Fruit fly (Drosophila melanogaster) whole organism, embryonic: ENCODE data around the gene CG31191.

ENCODE experiments used
- Ada2b ChIP-seq: fragments of 200-800 bp; sonication (Bioruptor generic); IDR thresholded peaks from 2 replicates; pipeline ENCODE4 v1.3.6; 2022; ENCODE audit warnings: missing biosample characterization, missing genetic modification characterization
- C15 ChIP-seq: fragments of 200-800 bp; sonication (Bioruptor generic); IDR thresholded peaks from 3 replicates; pipeline ENCODE4 v1.3.6; 2022; ENCODE audit warnings: missing biosample characterization, missing genetic modification characterization
- CG10543 ChIP-seq: fragments of 200-800 bp; sonication (Bioruptor generic); optimal IDR thresholded peaks from 3 replicates; lab custom pipeline; 2017; ENCODE audit warnings: missing biosample characterization, mild to moderate bottlenecking, missing genetic modification characterization, moderate library complexity
- CG12299 ChIP-seq: fragments of 200-800 bp; sonication (Bioruptor generic); optimal IDR thresholded peaks from 2 replicates; lab custom pipeline; 2018; ENCODE audit warnings: missing biosample characterization, mild to moderate bottlenecking, missing genetic modification characterization
- CG14050 ChIP-seq: fragments of 200-800 bp; sonication (Bioruptor generic); IDR thresholded peaks from 3 replicates; pipeline ENCODE4 v1.3.6; 2022; ENCODE audit warnings: missing biosample characterization, missing genetic modification characterization
- CG15011 ChIP-seq: fragments of 200-800 bp; sonication (Bioruptor generic); optimal IDR thresholded peaks from 3 replicates; lab custom pipeline; 2018; ENCODE audit warnings: missing biosample characterization, mild to moderate bottlenecking, missing genetic modification characterization
- CG15073 ChIP-seq: fragments of 200-800 bp; sonication (Bioruptor generic); optimal IDR thresholded peaks from 2 replicates; lab custom pipeline; 2016; ENCODE audit warnings: missing biosample characterization, missing genetic modification characterization
- CG17186 ChIP-seq: fragments of 200-800 bp; sonication (Bioruptor generic); optimal IDR thresholded peaks from 3 replicates; lab custom pipeline; 2017; ENCODE audit warnings: missing biosample characterization, missing genetic modification reagents, missing genetic modification characterization
- CG2120 ChIP-seq: fragments of 200-800 bp; sonication (Bioruptor generic); optimal IDR thresholded peaks from 3 replicates; lab custom pipeline; 2016; ENCODE audit warnings: missing biosample characterization, missing genetic modification characterization
- CG2712 ChIP-seq: fragments of 200-800 bp; optimal IDR thresholded peaks from 3 replicates; lab custom pipeline; 2019; ENCODE audit warnings: missing biosample characterization, mild to moderate bottlenecking, missing genetic modification characterization, moderate library complexity
- CG2875 ChIP-seq: fragments of 200-800 bp; sonication (Bioruptor generic); optimal IDR thresholded peaks from 2 replicates; lab custom pipeline; 2017; ENCODE audit warnings: missing biosample characterization, mild to moderate bottlenecking, missing genetic modification characterization, missing genetic modification reagents
- CG3065 ChIP-seq: fragments of 200-800 bp; sonication (Bioruptor generic); optimal IDR thresholded peaks from 2 replicates; lab custom pipeline; 2016; ENCODE audit warnings: missing biosample characterization, missing genetic modification characterization
- CG31388 ChIP-seq: fragments of 200-800 bp; sonication (Bioruptor generic); optimal IDR thresholded peaks from 2 replicates; lab custom pipeline; 2016; ENCODE audit warnings: missing biosample characterization, missing genetic modification characterization
- CG34422 ChIP-seq: fragments of 200-800 bp; sonication (Bioruptor generic); IDR thresholded peaks from 3 replicates; pipeline ENCODE4 v1.3.6; 2022; ENCODE audit warnings: missing biosample characterization, missing genetic modification characterization
- CG3995 ChIP-seq: fragments of 200-800 bp; sonication (Bioruptor generic); optimal IDR thresholded peaks from 3 replicates; lab custom pipeline; 2016; ENCODE audit warnings: missing biosample characterization, missing genetic modification characterization
- CG42726 ChIP-seq: fragments of 200-800 bp; sonication (Bioruptor generic); IDR thresholded peaks from 2 replicates; pipeline ENCODE4 v1.3.6; 2022; ENCODE audit warnings: missing biosample characterization, missing genetic modification characterization; ENCODE audit not compliant: partially characterized antibody
- CG4282 ChIP-seq: fragments of 200-800 bp; sonication (Bioruptor generic); optimal IDR thresholded peaks from 2 replicates; lab custom pipeline; 2016; ENCODE audit warnings: missing biosample characterization, missing genetic modification characterization
- CG4707 ChIP-seq: fragments of 200-800 bp; sonication (Bioruptor generic); optimal IDR thresholded peaks from 2 replicates; lab custom pipeline; 2018; ENCODE audit warnings: missing biosample characterization, mild to moderate bottlenecking, missing genetic modification characterization, moderate library complexity
- CG7745 ChIP-seq: fragments of 200-800 bp; sonication (Bioruptor generic); optimal IDR thresholded peaks from 2 replicates; lab custom pipeline; 2018; ENCODE audit warnings: missing biosample characterization, mild to moderate bottlenecking, missing genetic modification characterization, moderate library complexity
- CG9876 ChIP-seq: fragments of 200-800 bp; sonication (Bioruptor generic); optimal IDR thresholded peaks from 2 replicates; lab custom pipeline; 2016; ENCODE audit warnings: missing biosample characterization, missing genetic modification characterization
- D ChIP-seq, 2 experiments: fragments of 200-800 bp in 1 of 2; fragments of >200 bp in 1 of 2; sonication (Bioruptor generic) in 1 of 2; optimal IDR thresholded peaks; 2 replicates in 1 of 2; 3 replicates in 1 of 2; lab custom pipeline; 2017; ENCODE audit warnings: mild to moderate bottlenecking in 1 of 2, missing biosample characterization in 1 of 2, missing genetic modification characterization in 1 of 2, missing genetic modification reagents in 1 of 2
- Dip2 ChIP-seq: fragments of 200-800 bp; sonication (Bioruptor generic); IDR thresholded peaks from 2 replicates; pipeline ENCODE4 v1.3.6; 2022; ENCODE audit warnings: missing biosample characterization, missing genetic modification characterization
- GATAe ChIP-seq: fragments of 200-800 bp; sonication (Bioruptor generic); conservative IDR thresholded peaks from 2 replicates; pipeline ENCODE4 v1.3.6; 2022; ENCODE audit warnings: missing biosample characterization, missing genetic modification characterization
- Hr78 ChIP-seq, 2 experiments: fragments of 200-800 bp in 1 of 2; fragments of >200 bp in 1 of 2; sonication (Bioruptor generic) in 1 of 2; optimal IDR thresholded peaks; 2 replicates each; lab custom pipeline; 2017 to 2019; ENCODE audit warnings: missing biosample characterization in 2 of 2, missing genetic modification characterization in 2 of 2, mild to moderate bottlenecking in 1 of 2, moderate library complexity in 1 of 2
- Nf-YB ChIP-seq: fragments of 200-800 bp; sonication (Bioruptor generic); optimal IDR thresholded peaks from 3 replicates; lab custom pipeline; 2019; ENCODE audit warnings: missing biosample characterization, mild to moderate bottlenecking, missing genetic modification characterization, moderate library complexity
- ase ChIP-seq: fragments of 200-800 bp; sonication (Bioruptor generic); IDR thresholded peaks from 3 replicates; pipeline ENCODE4 v1.3.6; 2022; ENCODE audit warnings: missing biosample characterization, missing genetic modification characterization
- br ChIP-seq: fragments of >200 bp; optimal IDR thresholded peaks from 2 replicates; lab custom pipeline; 2017
- chinmo ChIP-seq: fragments of 200-800 bp; sonication (Bioruptor generic); IDR thresholded peaks from 4 replicates; pipeline ENCODE4 v1.3.6; 2022; ENCODE audit warnings: missing biosample characterization, missing genetic modification characterization; ENCODE audit not compliant: partially characterized antibody
- croc ChIP-seq: fragments of 200-800 bp; sonication (Bioruptor generic); conservative IDR thresholded peaks from 3 replicates; pipeline ENCODE4 v1.3.6; 2022; ENCODE audit warnings: missing biosample characterization, missing genetic modification characterization
- crp ChIP-seq, 2 experiments: fragments of 200-800 bp; sonication (Bioruptor generic); optimal IDR thresholded peaks; 2 replicates in 1 of 2; 3 replicates in 1 of 2; lab custom pipeline; 2017; ENCODE audit warnings: missing biosample characterization in 2 of 2, missing genetic modification characterization in 2 of 2, mild to moderate bottlenecking in 1 of 2, moderate library complexity in 1 of 2
- ems ChIP-seq: fragments of 200-800 bp; sonication (Bioruptor generic); optimal IDR thresholded peaks from 3 replicates; lab custom pipeline; 2016; ENCODE audit warnings: missing biosample characterization, missing genetic modification characterization
- exex ChIP-seq: fragments of 200-800 bp; sonication (Bioruptor generic); optimal IDR thresholded peaks from 4 replicates; lab custom pipeline; 2018; ENCODE audit warnings: missing biosample characterization, mild to moderate bottlenecking, missing genetic modification characterization, moderate library complexity
- ftz-f1 ChIP-seq: fragments of 200-800 bp; sonication (Bioruptor generic); optimal IDR thresholded peaks from 2 replicates; lab custom pipeline; 2016; ENCODE audit warnings: missing biosample characterization, missing genetic modification characterization
- grn ChIP-seq: fragments of 200-800 bp; sonication (Bioruptor generic); optimal IDR thresholded peaks from 3 replicates; lab custom pipeline; 2017; ENCODE audit warnings: missing biosample characterization, missing genetic modification characterization
- ham ChIP-seq: fragments of 200-800 bp; sonication (Bioruptor generic); IDR thresholded peaks from 2 replicates; pipeline ENCODE4 v1.3.6; 2022; ENCODE audit warnings: missing biosample characterization, missing genetic modification characterization
- hbn ChIP-seq: fragments of 200-800 bp; sonication (Bioruptor generic); IDR thresholded peaks from 2 replicates; pipeline ENCODE4 v1.3.6; 2022; ENCODE audit warnings: missing biosample characterization, missing genetic modification characterization; ENCODE audit not compliant: partially characterized antibody
- hkb ChIP-seq, 2 experiments: fragments of 200-800 bp in 1 of 2; fragments of >200 bp in 1 of 2; sonication (Bioruptor generic) in 1 of 2; IDR thresholded peaks in 1 of 2; optimal IDR thresholded peaks in 1 of 2; 2 replicates each; pipeline versions ENCODE4 v1.3.6 to Lab custom; 2017 to 2022; ENCODE audit warnings: missing biosample characterization in 1 of 2, missing genetic modification characterization in 1 of 2
- kni ChIP-seq: fragments of 200-800 bp; sonication (Bioruptor generic); optimal IDR thresholded peaks from 3 replicates; lab custom pipeline; 2017; ENCODE audit warnings: mild to moderate bottlenecking, missing biosample characterization, missing genetic modification reagents, missing genetic modification characterization
- lab ChIP-seq: fragments of 200-800 bp; sonication (Bioruptor generic); optimal IDR thresholded peaks from 3 replicates; lab custom pipeline; 2017; ENCODE audit warnings: missing biosample characterization, missing genetic modification characterization, mild to moderate bottlenecking, moderate library complexity, missing genetic modification reagents
- otp ChIP-seq: fragments of 200-800 bp; sonication (Bioruptor generic); IDR thresholded peaks from 3 replicates; pipeline ENCODE4, ENCODE4 v1.3.6; 2022; ENCODE audit warnings: missing biosample characterization, missing genetic modification characterization
- pros ChIP-seq: fragments of 200-800 bp; sonication (Bioruptor generic); optimal IDR thresholded peaks from 3 replicates; lab custom pipeline; 2019; ENCODE audit warnings: missing biosample characterization, mild to moderate bottlenecking, missing genetic modification characterization, moderate library complexity
- ranshi ChIP-seq: fragments of 200-800 bp; sonication (Bioruptor generic); IDR thresholded peaks from 2 replicates; pipeline ENCODE4 v1.3.6; 2022; ENCODE audit warnings: missing biosample characterization, missing genetic modification characterization
- sens-2 ChIP-seq: fragments of 200-800 bp; sonication (Bioruptor generic); IDR thresholded peaks from 2 replicates; pipeline ENCODE4 v1.3.6; 2022; ENCODE audit warnings: missing biosample characterization, missing genetic modification characterization
- sim ChIP-seq: fragments of 200-800 bp; sonication (Bioruptor generic); IDR thresholded peaks from 2 replicates; pipeline ENCODE4 v1.3.6; 2022; ENCODE audit warnings: missing biosample characterization, missing genetic modification characterization
- sr ChIP-seq: fragments of 200-800 bp; sonication (Bioruptor generic); IDR thresholded peaks from 3 replicates; pipeline ENCODE4 v1.3.6; 2022; ENCODE audit warnings: missing biosample characterization, missing genetic modification characterization
- sug ChIP-seq: fragments of 200-800 bp; optimal IDR thresholded peaks from 2 replicates; lab custom pipeline; 2019; ENCODE audit warnings: missing biosample characterization, mild to moderate bottlenecking, missing genetic modification characterization, moderate library complexity
- wdn ChIP-seq: fragments of 200-800 bp; sonication (Bioruptor generic); IDR thresholded peaks from 2 replicates; pipeline ENCODE4 v1.3.6; 2022; ENCODE audit warnings: missing biosample characterization, missing genetic modification characterization
- zen ChIP-seq: fragments of 200-800 bp; sonication (Bioruptor generic); optimal IDR thresholded peaks from 3 replicates; lab custom pipeline; 2018; ENCODE audit warnings: missing biosample characterization, mild to moderate bottlenecking, missing genetic modification characterization, moderate library complexity
- zen2 ChIP-seq: fragments of 200-800 bp; sonication (Bioruptor generic); IDR thresholded peaks from 3 replicates; pipeline ENCODE4 v1.3.6; 2022; ENCODE audit warnings: missing biosample characterization, missing genetic modification characterization; ENCODE audit not compliant: partially characterized antibody

The CG31191 gene

DNA sequence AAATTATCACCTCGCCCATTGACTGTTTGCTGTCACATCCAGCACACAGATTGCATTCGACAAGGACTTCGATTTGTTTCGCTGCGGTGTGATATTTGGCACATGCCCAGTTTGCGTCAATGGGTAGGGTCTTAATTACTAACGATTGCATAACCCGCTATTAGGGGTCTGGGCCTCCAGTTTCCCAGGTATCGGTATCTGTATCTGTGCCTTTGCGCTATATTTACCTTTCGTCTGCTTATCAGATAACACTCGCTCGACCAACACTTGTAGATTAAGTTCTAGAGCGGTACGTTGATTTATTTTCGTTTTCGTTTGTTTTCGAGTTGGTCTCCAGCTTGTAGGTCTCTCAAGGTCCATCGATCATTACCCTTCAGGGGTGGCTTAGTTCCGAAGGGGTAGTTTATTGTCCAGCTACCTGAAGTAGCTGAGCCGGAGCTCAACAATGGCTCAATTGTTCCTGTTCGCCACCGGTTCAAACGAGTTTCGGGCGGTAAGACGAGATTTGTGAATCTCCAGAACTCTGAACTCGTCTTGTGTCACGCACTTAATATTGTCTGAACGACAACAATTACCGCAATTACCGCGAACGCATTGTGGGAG, 6.1 kb upstream of the CG31191 start (continued):
- TF ChIP-seq sim (GFP tag; lab: Robert Waterston, UW) (no peak), exex (tag; lab: Kevin White, UChicago) (peak; percentile 75), Hr78 (GFP tag; optimal IDR thresholded peaks at IDR 0.05; lab: Kevin White, UChicago) (no peak), GATAe (GFP tag; lab: Robert Waterston, UW) (peak; percentile 52), Dip2 (GFP tag; lab: Robert Waterston, UW) (no peak), ase (GFP tag; lab: Robert Waterston, UW) (no peak), CG3065 (GFP tag; lab: Kevin White, UChicago) (no peak), CG15073 (no peak), CG7745 (no peak), CG2712 (no peak), CG12299 (tag; lab: Kevin White, UChicago) (no peak), CG34422 (GFP tag; lab: Robert Waterston, UW) (no peak), otp (GFP tag; lab: Robert Waterston, UW) (no peak), CG3995 (GFP tag; lab: Kevin White, UChicago) (no peak), grn (GFP tag; lab: Kevin White, UChicago) (peak; percentile 93), CG42726 (GFP tag; lab: Robert Waterston, UW) (0 out of 2 replicates have a peak, but pooled peaks have one; percentile 31), sug (peak; percentile 93), CG10543 (GFP tag; lab: Kevin White, UChicago) (peak; percentile 22), CG4282 (GFP tag; lab: Kevin White, UChicago) (no peak), kni (GFP tag; lab: Kevin White, UChicago) (peak; percentile 27), ham (GFP tag; lab: Robert Waterston, UW) (no peak), D (optimal IDR thresholded peaks at IDR 0.05; lab: Kevin White, UChicago) (peak; percentile 80), D (GFP tag; optimal IDR thresholded peaks at IDR 0.05; lab: Kevin White, UChicago) (no peak), Ada2b (GFP tag; lab: Robert Waterston, UW) (no peak), hkb (optimal IDR thresholded peaks at IDR 0.05; lab: Kevin White, UChicago) (no peak), hkb (GFP tag; IDR thresholded peaks at IDR 0.05; lab: Robert Waterston, UW) (no peak), CG14050 (GFP tag; lab: Robert Waterston, UW) (no peak), zen (tag; lab: Kevin White, UChicago) (peak; percentile 5), croc (GFP tag; lab: Robert Waterston, UW) (no peak), CG9876 (GFP tag; lab: Kevin White, UChicago) (no peak), sens-2 (GFP tag; lab: Robert Waterston, UW) (peak; percentile 41; the same call in 1 of the 2 replicates), CG2875 (no peak), CG4707 (no peak), CG17186 (GFP tag; lab: Kevin White, UChicago) (no peak), crp (GFP tag; optimal IDR thresholded peaks at IDR 0.05; lab: Kevin White, UChicago) (no peak), C15 (GFP tag; lab: Robert Waterston, UW) (no peak), CG15011 (GFP tag; lab: Kevin White, UChicago) (no peak), ranshi (GFP tag; lab: Robert Waterston, UW) (no peak), ems (GFP tag; lab: Kevin White, UChicago) (no peak), lab (peak; percentile 2), sr (GFP tag; lab: Robert Waterston, UW) (no peak), pros (peak; percentile 71), wdn (0 out of 2 replicates have a peak, but pooled peaks have one; percentile 11), Nf-YB (no peak), hbn (no peak), chinmo (no peak), ftz-f1 (GFP tag; lab: Kevin White, UChicago) (no peak), br (lab: Kevin White, UChicago) (no peak), CG2120 (no peak), CG31388 (GFP tag; lab: Kevin White, UChicago) (no peak), zen2 (no peak)
